Worm (Caenorhabditis elegans) whole organism, L1 larva: Measurements from ENCODE around the gene F22H10.11.

Source experiments
- C16A3.4 ChIP-seq: fragments of 150-350 bp; optimal IDR thresholded peaks from 2 replicates; lab custom pipeline; 2014; ENCODE audit warnings: missing biosample characterization, missing genetic modification characterization
- F16B12.6 ChIP-seq: fragments of 150-350 bp; optimal IDR thresholded peaks from 2 replicates; lab custom pipeline; 2014; ENCODE audit warnings: missing biosample characterization, missing genetic modification characterization
- aly-2 ChIP-seq: fragments of 150-350 bp; optimal IDR thresholded peaks from 2 replicates; lab custom pipeline; 2014; ENCODE audit warnings: missing biosample characterization, missing genetic modification characterization
- ama-1 ChIP-seq: fragments of 150-350 bp; optimal IDR thresholded peaks from 2 replicates; lab custom pipeline; 2014
- blmp-1 ChIP-seq: fragments of 150-350 bp; optimal IDR thresholded peaks from 2 replicates; lab custom pipeline; 2014; ENCODE audit warnings: missing biosample characterization, missing genetic modification characterization
- ceh-63 ChIP-seq: fragments of 200-800 bp; sonication (Bioruptor generic); optimal IDR thresholded peaks from 2 replicates; lab custom pipeline; 2018; ENCODE audit warnings: mild to moderate bottlenecking, missing genetic modification characterization, missing compliant biosample characterization
- ceh-82 ChIP-seq, 3 experiments: fragments of 150-350 bp in 1 of 3; sonication (generic microtip) in 2 of 3; optimal IDR thresholded peaks; 2 replicates each; lab custom pipeline; 2014 to 2017; ENCODE audit warnings: missing biosample characterization in 3 of 3, missing genetic modification characterization in 3 of 3
- ceh-88 ChIP-seq: fragments of 200-800 bp; sonication (Bioruptor generic); IDR thresholded peaks from 2 replicates; pipeline ENCODE4 v1.3.6; 2022; ENCODE audit warnings: missing genetic modification characterization, missing compliant biosample characterization
- ceh-90 ChIP-seq: sonication (generic microtip); optimal IDR thresholded peaks from 2 replicates; lab custom pipeline; 2016; ENCODE audit warnings: missing genetic modification characterization, missing compliant biosample characterization
- ces-1 ChIP-seq: fragments of 150-350 bp; optimal IDR thresholded peaks from 2 replicates; lab custom pipeline; 2014; ENCODE audit warnings: missing biosample characterization, missing genetic modification reagents, missing genetic modification characterization
- dpl-1 ChIP-seq, 3 experiments: fragments of 150-350 bp in 2 of 3; sonication (generic microtip) in 1 of 3; optimal IDR thresholded peaks; 2 replicates each; lab custom pipeline; 2014 to 2017; ENCODE audit warnings: missing biosample characterization in 3 of 3, missing genetic modification characterization in 3 of 3, missing genetic modification reagents in 3 of 3
- efl-3 ChIP-seq: fragments of 200-800 bp; sonication (Bioruptor generic); optimal IDR thresholded peaks from 2 replicates; lab custom pipeline; 2018; ENCODE audit warnings: mild to moderate bottlenecking, missing genetic modification characterization, missing compliant biosample characterization
- egl-13 ChIP-seq: sonication (generic microtip); optimal IDR thresholded peaks from 2 replicates; lab custom pipeline; 2016; ENCODE audit warnings: missing genotype, missing genetic modification reagents, missing genetic modification characterization, missing compliant biosample characterization
- egl-27 ChIP-seq, 2 experiments: fragments of 150-350 bp in 1 of 2; sonication (generic microtip); optimal IDR thresholded peaks; 3 replicates each; lab custom pipeline; 2017 to 2018; ENCODE audit warnings: missing biosample characterization in 2 of 2, missing genetic modification characterization in 2 of 2, missing genetic modification reagents in 2 of 2
- elt-3 ChIP-seq, 6 experiments: fragments of 150-350 bp in 1 of 6; sonication (generic microtip); optimal IDR thresholded peaks; 2 replicates each; lab custom pipeline; 2017 to 2018; ENCODE audit warnings: missing biosample characterization in 6 of 6, missing genetic modification characterization in 6 of 6, inconsistent platforms in 1 of 6
- ets-5 ChIP-seq: fragments of 200-800 bp; sonication (Bioruptor generic); IDR thresholded peaks from 2 replicates; pipeline ENCODE4 v1.3.6; 2022; ENCODE audit warnings: missing genetic modification characterization, missing compliant biosample characterization
- fkh-4 ChIP-seq: sonication (generic microtip); optimal IDR thresholded peaks from 2 replicates; lab custom pipeline; 2016; ENCODE audit warnings: missing compliant biosample characterization, missing genetic modification characterization, borderline replicate concordance
- fkh-8 ChIP-seq: sonication (generic microtip); optimal IDR thresholded peaks from 2 replicates; lab custom pipeline; 2016; ENCODE audit warnings: mild to moderate bottlenecking, missing genetic modification characterization, missing compliant biosample characterization
- fos-1 ChIP-seq: fragments of 150-350 bp; optimal IDR thresholded peaks from 2 replicates; lab custom pipeline; 2014; ENCODE audit warnings: missing biosample characterization, missing genetic modification characterization
- grh-1 ChIP-seq: fragments of 200-800 bp; sonication (Bioruptor generic); IDR thresholded peaks from 2 replicates; pipeline ENCODE4 v1.3.6; 2022; ENCODE audit warnings: missing genetic modification reagents, missing genetic modification characterization, missing compliant biosample characterization
- hlh-17 ChIP-seq: fragments of 200-800 bp; sonication (Bioruptor generic); optimal IDR thresholded peaks from 2 replicates; lab custom pipeline; 2018; ENCODE audit warnings: missing genetic modification characterization, mild to moderate bottlenecking, missing compliant biosample characterization, moderate library complexity, borderline replicate concordance
- irx-1 ChIP-seq: sonication (generic microtip); optimal IDR thresholded peaks from 2 replicates; lab custom pipeline; 2016; ENCODE audit warnings: missing genetic modification characterization, missing compliant biosample characterization
- isw-1 ChIP-seq: fragments of 200-800 bp; sonication (Bioruptor generic); IDR thresholded peaks from 2 replicates; pipeline ENCODE4 v1.3.6; 2022; ENCODE audit warnings: missing genetic modification characterization, missing compliant biosample characterization
- lin-13 ChIP-seq: fragments of 150-350 bp; optimal IDR thresholded peaks from 2 replicates; lab custom pipeline; 2014; ENCODE audit warnings: missing biosample characterization, missing genetic modification reagents, missing genetic modification characterization
- lin-15B ChIP-seq: fragments of 150-350 bp; sonication (generic microtip); optimal IDR thresholded peaks from 3 replicates; lab custom pipeline; 2014; ENCODE audit warnings: missing biosample characterization, missing genetic modification characterization
- lin-35 ChIP-seq, 2 experiments: fragments of 150-350 bp; optimal IDR thresholded peaks; 2 replicates each; lab custom pipeline; 2014; ENCODE audit warnings: missing biosample characterization in 2 of 2, missing genetic modification characterization in 2 of 2, missing genetic modification reagents in 2 of 2
- lir-3 ChIP-seq: sonication (generic microtip); optimal IDR thresholded peaks from 2 replicates; lab custom pipeline; 2016; ENCODE audit warnings: mild to moderate bottlenecking, missing genetic modification characterization, moderate library complexity, missing compliant biosample characterization; ENCODE audit not compliant: poor library complexity
- mdl-1 ChIP-seq, 2 experiments: fragments of 150-350 bp; optimal IDR thresholded peaks; 2 replicates each; lab custom pipeline; 2014 to 2017; ENCODE audit warnings: missing biosample characterization in 2 of 2, missing genetic modification characterization in 2 of 2, inconsistent platforms in 1 of 2
- mef-2 ChIP-seq: fragments of 150-350 bp; optimal IDR thresholded peaks from 2 replicates; lab custom pipeline; 2014; ENCODE audit warnings: missing biosample characterization, missing genetic modification characterization
- mep-1 ChIP-seq: fragments of 150-350 bp; optimal IDR thresholded peaks from 2 replicates; lab custom pipeline; 2014; ENCODE audit warnings: missing biosample characterization, missing genetic modification characterization
- nhr-19 ChIP-seq: fragments of 200-800 bp; sonication (Bioruptor generic); conservative IDR thresholded peaks from 2 replicates; pipeline ENCODE4 v1.3.6; 2022; ENCODE audit warnings: missing genetic modification characterization, missing compliant biosample characterization
- nhr-20 ChIP-seq: sonication (generic microtip); optimal IDR thresholded peaks from 2 replicates; lab custom pipeline; 2016; ENCODE audit warnings: mild to moderate bottlenecking, missing genetic modification characterization, missing compliant biosample characterization
- nhr-237 ChIP-seq: fragments of 150-350 bp; optimal IDR thresholded peaks from 2 replicates; lab custom pipeline; 2014; ENCODE audit warnings: missing biosample characterization, missing genetic modification characterization
- nhr-47 ChIP-seq: sonication (generic microtip); optimal IDR thresholded peaks from 2 replicates; lab custom pipeline; 2016; ENCODE audit warnings: mild to moderate bottlenecking, missing genetic modification characterization, moderate library complexity, missing compliant biosample characterization
- nhr-71 ChIP-seq: sonication (generic microtip); optimal IDR thresholded peaks from 2 replicates; lab custom pipeline; 2016; ENCODE audit warnings: mild to moderate bottlenecking, missing genetic modification characterization, moderate library complexity, missing compliant biosample characterization
- nhr-77 ChIP-seq: fragments of 150-350 bp; optimal IDR thresholded peaks from 2 replicates; lab custom pipeline; 2014; ENCODE audit warnings: missing biosample characterization, missing genetic modification characterization
- nhr-84 ChIP-seq: sonication (generic microtip); optimal IDR thresholded peaks from 2 replicates; lab custom pipeline; 2017; ENCODE audit warnings: missing biosample characterization, missing genetic modification characterization
- skn-1 ChIP-seq: fragments of 150-350 bp; optimal IDR thresholded peaks from 2 replicates; lab custom pipeline; 2014; ENCODE audit warnings: missing biosample characterization, missing genetic modification characterization
- snpc-4 ChIP-seq: fragments of 150-350 bp; optimal IDR thresholded peaks from 2 replicates; lab custom pipeline; 2014; ENCODE audit warnings: missing biosample characterization, missing genetic modification characterization
- snu-23 ChIP-seq: sonication (generic microtip); optimal IDR thresholded peaks from 2 replicates; lab custom pipeline; 2016; ENCODE audit warnings: missing genetic modification characterization, missing compliant biosample characterization
- sox-4 ChIP-seq: sonication (generic microtip); optimal IDR thresholded peaks from 2 replicates; lab custom pipeline; 2016; ENCODE audit warnings: missing genetic modification characterization, missing compliant biosample characterization
- sptf-1 ChIP-seq: fragments of 150-350 bp; optimal IDR thresholded peaks from 2 replicates; lab custom pipeline; 2014; ENCODE audit warnings: missing biosample characterization, missing genetic modification characterization
- swsn-7 ChIP-seq: sonication (generic microtip); optimal IDR thresholded peaks from 2 replicates; lab custom pipeline; 2016; ENCODE audit warnings: missing genetic modification characterization, missing compliant biosample characterization
- tbx-2 ChIP-seq: sonication (generic microtip); optimal IDR thresholded peaks from 2 replicates; lab custom pipeline; 2016; ENCODE audit warnings: missing genetic modification characterization, missing compliant biosample characterization
- unc-130 ChIP-seq: fragments of 150-350 bp; optimal IDR thresholded peaks from 2 replicates; lab custom pipeline; 2017; ENCODE audit warnings: missing biosample characterization, missing genetic modification characterization, inconsistent platforms
- unc-86 ChIP-seq: sonication (generic microtip); optimal IDR thresholded peaks from 2 replicates; lab custom pipeline; 2016; ENCODE audit warnings: missing genetic modification characterization, missing compliant biosample characterization
- vab-15 ChIP-seq: sonication (generic microtip); optimal IDR thresholded peaks from 2 replicates; lab custom pipeline; 2017; ENCODE audit warnings: missing genotype, mild to moderate bottlenecking, missing genetic modification characterization, missing compliant biosample characterization
- xbp-1 ChIP-seq: sonication (generic microtip); optimal IDR thresholded peaks from 2 replicates; lab custom pipeline; 2016; ENCODE audit warnings: missing genetic modification characterization, missing compliant biosample characterization
- zag-1 ChIP-seq: fragments of 150-350 bp; optimal IDR thresholded peaks from 2 replicates; lab custom pipeline; 2014; ENCODE audit warnings: missing biosample characterization, missing genetic modification characterization
- ztf-11 ChIP-seq, 2 experiments: sonication (generic microtip); optimal IDR thresholded peaks; 2 replicates each; lab custom pipeline; 2016 to 2017; ENCODE audit warnings: missing genetic modification characterization in 2 of 2, missing biosample characterization in 1 of 2, missing compliant biosample characterization in 1 of 2

Gene F22H10.11

ce11 chrX:16729259-16729658, 41.4 kb upstream of the F22H10.11 start, which contains the start of gene hda-4:
Gene hda-4 (plus strand): TSS chrX:16729559.
- no peak for TF ChIP-seq mef-2 (tag; lab: Kevin White, UChicago)
- TF ChIP-seq nhr-47 (tag; lab: Kevin White, UChicago) = no peak
- no peak for TF ChIP-seq snpc-4
- TF ChIP-seq fkh-8 (tag; lab: Kevin White, UChicago) = no peak
- TF ChIP-seq lir-3 = no peak
- TF ChIP-seq skn-1 (tag; lab: Kevin White, UChicago) = no peak
- no peak for TF ChIP-seq ets-5 (GFP tag; lab: Robert Waterston, UW)
- TF ChIP-seq egl-27 (tag; optimal IDR thresholded peaks at IDR 0.05; lab: Kevin White, UChicago) = no peak
- no peak for TF ChIP-seq efl-3
- no peak for TF ChIP-seq lin-35 (GFP tag; optimal IDR thresholded peaks at IDR 0.05; lab: Kevin White, UChicago)
- no peak for TF ChIP-seq xbp-1
- no peak for TF ChIP-seq zag-1 (tag; lab: Kevin White, UChicago)
- TF ChIP-seq F16B12.6 (tag; lab: Kevin White, UChicago) = no peak
- TF ChIP-seq, all 84 proteins: peak for 0

ce11 chrX:16726879-16727278, 39.0 kb upstream of the F22H10.11 start:
- TF ChIP-seq nhr-84 (tag; lab: Kevin White, UChicago) (no peak), elt-3 (tag; optimal IDR thresholded peaks at IDR 0.05; lab: Kevin White, UChicago) (peak in 3 of 6 experiments; percentile 44 to 88 (median 46)), ceh-82 (tag; optimal IDR thresholded peaks at IDR 0.05; lab: Kevin White, UChicago) (peak; percentile 80 to 93 (median 83)), snu-23 (GFP tag; lab: Kevin White, UChicago) (peak; percentile 92), blmp-1 (peak; percentile 86), ceh-88 (GFP tag; lab: Robert Waterston, UW) (peak; percentile 38; the same call in 1 of the 2 replicates), sox-4 (tag; lab: Kevin White, UChicago) (peak; percentile 62), nhr-237 (no peak), efl-3 (no peak), egl-13 (peak; percentile 89), dpl-1 (GFP tag; optimal IDR thresholded peaks at IDR 0.05; lab: Kevin White, UChicago) (peak; percentile 29 to 47 (median 41)), lir-3 (peak; percentile 68), mep-1 (peak; percentile 66), unc-130 (tag; lab: Kevin White, UChicago) (peak; percentile 96), nhr-71 (tag; lab: Kevin White, UChicago) (peak; percentile 97), vab-15 (peak; percentile 56), fos-1 (peak; percentile 69), isw-1 (GFP tag; lab: Robert Waterston, UW) (peak; percentile 78), irx-1 (peak; percentile 79), F16B12.6 (tag; lab: Kevin White, UChicago) (no peak), zag-1 (tag; lab: Kevin White, UChicago) (no peak), snpc-4 (peak; percentile 76), tbx-2 (tag; lab: Kevin White, UChicago) (peak; percentile 94), lin-15B (tag; lab: Kevin White, UChicago) (no peak), ztf-11 (tag; optimal IDR thresholded peaks at IDR 0.05; lab: Kevin White, UChicago) (peak in 1 of 2 experiments; percentile 84), fkh-4 (tag; lab: Kevin White, UChicago) (no peak), mdl-1 (tag; optimal IDR thresholded peaks at IDR 0.05; lab: Kevin White, UChicago) (peak; percentile 52 to 93), aly-2 (tag; lab: Kevin White, UChicago) (peak; percentile 62), hlh-17 (no peak), grh-1 (GFP tag; lab: Robert Waterston, UW) (peak; percentile 69), C16A3.4 (tag; lab: Kevin White, UChicago) (peak; percentile 87), nhr-77 (peak; percentile 93), nhr-19 (GFP tag; lab: Robert Waterston, UW) (peak; percentile 89), ces-1 (GFP tag; lab: Kevin White, UChicago) (no peak), skn-1 (tag; lab: Kevin White, UChicago) (peak; percentile 77), lin-13 (GFP tag; lab: Kevin White, UChicago) (peak; percentile 91), fkh-8 (tag; lab: Kevin White, UChicago) (peak; percentile 93), ceh-63 (no peak), nhr-20 (tag; lab: Kevin White, UChicago) (peak; percentile 98), ceh-90 (tag; lab: Kevin White, UChicago) (no peak), ets-5 (GFP tag; lab: Robert Waterston, UW) (no peak), unc-86 (tag; lab: Kevin White, UChicago) (peak; percentile 95), xbp-1 (peak; percentile 83), ama-1 (lab: Kevin White, UChicago) (no peak), swsn-7 (tag; lab: Kevin White, UChicago) (peak; percentile 93), sptf-1 (tag; lab: Kevin White, UChicago) (no peak)
